Fruit fly (Drosophila melanogaster): ENCODE data around the gene Nhe3.

The Nhe3 gene

DNA sequence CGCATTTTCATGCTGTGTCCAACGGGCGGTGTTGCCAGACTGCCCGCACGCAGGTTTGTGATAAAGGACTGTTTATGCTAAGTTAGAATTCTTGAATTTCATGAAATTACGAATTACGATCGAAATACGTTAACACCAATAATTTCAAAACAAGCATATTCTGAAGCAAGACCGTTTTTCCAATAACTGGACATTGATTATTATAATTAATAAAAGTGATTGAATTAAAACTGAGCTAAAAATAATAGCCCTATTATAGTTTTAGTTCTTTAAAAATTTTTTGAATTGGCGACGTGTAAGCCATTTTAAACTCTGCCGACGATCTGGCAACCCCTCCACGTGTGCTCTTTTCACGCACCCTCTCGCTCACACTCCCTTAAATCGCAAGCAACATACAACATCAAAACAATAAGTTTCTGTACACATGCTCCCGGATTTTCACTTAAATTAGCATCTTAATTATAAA is 36.0 kb downstream of the Nhe3 start (continued):
- TF ChIP-seq CG4404 (GFP tag; IDR thresholded peaks at IDR 0.05) (peak; percentile 88), CG4282 (GFP tag; optimal IDR thresholded peaks at IDR 0.05) (peak; percentile 1), CG14050 (GFP tag; IDR thresholded peaks at IDR 0.05) (peak; percentile 90), pan (optimal IDR thresholded peaks at IDR 0.05) (no peak), pan (GFP tag; optimal IDR thresholded peaks at IDR 0.05 in 1 of 2, IDR thresholded peaks at IDR 0.05 in 1 of 2) (peak in 1 of 2 experiments; percentile 95), CG6791 (GFP tag; IDR thresholded peaks at IDR 0.05; ENCODE audit: partially characterized antibody) (no peak), CG13287 (GFP tag; IDR thresholded peaks at IDR 0.05; ENCODE audit: partially characterized antibody) (no peak; the same call in 1 of the 2 replicates), cad (GFP tag; optimal IDR thresholded peaks at IDR 0.05) (no peak), D (optimal IDR thresholded peaks at IDR 0.05) (no peak), D (GFP tag; optimal IDR thresholded peaks at IDR 0.05) (peak; percentile 93), chm (GFP tag; IDR thresholded peaks at IDR 0.05) (peak; percentile 85), gsb-n (tag; optimal IDR thresholded peaks at IDR 0.05) (peak; percentile 83), CG32772 (GFP tag; IDR thresholded peaks at IDR 0.05) (peak; percentile 89), CG10274 (GFP tag; optimal IDR thresholded peaks at IDR 0.05) (peak; percentile 87), CG4707 (GFP tag; optimal IDR thresholded peaks at IDR 0.05) (peak; percentile 65), Oaz (GFP tag; IDR thresholded peaks at IDR 0.05) (peak; percentile 93), ac (GFP tag; optimal IDR thresholded peaks at IDR 0.05) (peak; percentile 78), esg (GFP tag; conservative IDR thresholded peaks at IDR 0.05) (peak; percentile 94), Dip2 (GFP tag; IDR thresholded peaks at IDR 0.05) (peak; percentile 46; the same call in 1 of the 2 replicates), vfl (GFP tag; optimal IDR thresholded peaks at IDR 0.05) (peak; percentile 91), lab (GFP tag; optimal IDR thresholded peaks at IDR 0.05) (peak; percentile 98), HLHmδ (GFP tag; optimal IDR thresholded peaks at IDR 0.05) (no peak), tin (GFP tag; optimal IDR thresholded peaks at IDR 0.05) (peak; percentile 96), bab2 (GFP tag; optimal IDR thresholded peaks at IDR 0.05) (peak; percentile 93), schlank (tag; optimal IDR thresholded peaks at IDR 0.05) (peak; percentile 85), CG12942 (GFP tag; optimal IDR thresholded peaks at IDR 0.05) (peak; percentile 93), CG31224 (GFP tag; IDR thresholded peaks at IDR 0.05) (peak; percentile 88), Hr78 (GFP tag; optimal IDR thresholded peaks at IDR 0.05) (peak in 1 of 2 experiments; percentile 75), YL-1 (GFP tag; optimal IDR thresholded peaks at IDR 0.05) (peak; percentile 89), Asciz (GFP tag; optimal IDR thresholded peaks at IDR 0.05) (peak; percentile 94), Fer2 (tag; optimal IDR thresholded peaks at IDR 0.05) (peak; percentile 92), MBD-R2 (GFP tag; IDR thresholded peaks at IDR 0.05) (peak; percentile 79), aop (GFP tag; IDR thresholded peaks at IDR 0.05) (no peak), Kr (GFP tag; optimal IDR thresholded peaks at IDR 0.05) (peak; percentile 4), nau (GFP tag; optimal IDR thresholded peaks at IDR 0.05) (peak; percentile 93), Doc3 (GFP tag; IDR thresholded peaks at IDR 0.05; ENCODE audit: partially characterized antibody) (no peak), slp2 (GFP tag; optimal IDR thresholded peaks at IDR 0.05) (peak; percentile 87), CG4617 (GFP tag; optimal IDR thresholded peaks at IDR 0.05; ENCODE audit: borderline replicate concordance) (peak; percentile 87), lola (GFP tag; optimal IDR thresholded peaks at IDR 0.05) (peak in 1 of 3 experiments; percentile 94), Dip3 (GFP tag; optimal IDR thresholded peaks at IDR 0.05) (peak; percentile 94), Blimp-1 (GFP tag; optimal IDR thresholded peaks at IDR 0.05) (peak; percentile 91), E2f2 (GFP tag; IDR thresholded peaks at IDR 0.05) (peak; percentile 80), CG42726 (GFP tag; IDR thresholded peaks at IDR 0.05; ENCODE audit: partially characterized antibody) (no peak), CG6175 (GFP tag; IDR thresholded peaks at IDR 0.05) (peak; percentile 74; the same call in 2 of the 3 replicates), chn (GFP tag; optimal IDR thresholded peaks at IDR 0.05) (peak; percentile 91), tap (tag; optimal IDR thresholded peaks at IDR 0.05) (peak; percentile 90), klu (GFP tag; IDR thresholded peaks at IDR 0.05) (peak; percentile 89), Chrac-16 (GFP tag; optimal IDR thresholded peaks at IDR 0.05) (peak; percentile 95), Elba2 (GFP tag; optimal IDR thresholded peaks at IDR 0.05) (peak; percentile 40), Sin3A (optimal IDR thresholded peaks at IDR 0.05) (peak; percentile 66), CG7928 (GFP tag; optimal IDR thresholded peaks at IDR 0.05) (peak; percentile 77)
